Fruit fly (Drosophila melanogaster): ENCODE results near the gene CG4768.
A peak's percentile ranks its signal among the peaks of the same experiment; 100 is the strongest.

CG4768 gene

DNA sequence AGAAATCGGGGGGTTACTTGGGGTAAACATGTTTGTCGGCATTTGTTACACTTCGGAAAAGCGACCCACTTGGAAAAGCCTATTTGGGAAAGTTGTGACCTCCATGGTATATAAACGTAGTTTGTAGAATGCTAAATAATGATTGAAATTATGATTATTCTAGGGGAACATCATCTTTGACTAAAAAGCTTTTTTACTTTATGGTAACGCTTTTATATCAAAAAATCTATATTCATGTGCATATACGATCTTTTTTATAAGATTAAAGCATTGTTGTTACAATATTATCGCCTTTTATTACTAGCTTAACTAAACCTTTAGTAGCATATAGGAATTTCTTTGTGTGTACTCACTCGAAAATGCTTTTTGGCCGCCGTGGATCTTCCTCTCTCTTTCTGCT, 42.3 kb downstream of the CG4768 start (continued):
- TF ChIP-seq crp (GFP tag; optimal IDR thresholded peaks at IDR 0.05) (no peak), Poxn (GFP tag; IDR thresholded peaks at IDR 0.05) (no peak), CG10543 (GFP tag; optimal IDR thresholded peaks at IDR 0.05) (peak; percentile 29), Tbp (GFP tag; optimal IDR thresholded peaks at IDR 0.05) (no peak), ftz-f1 (GFP tag; optimal IDR thresholded peaks at IDR 0.05) (no peak), sc (optimal IDR thresholded peaks at IDR 0.05) (no peak), sc (GFP tag; optimal IDR thresholded peaks at IDR 0.05) (peak; percentile 10), CG10565 (GFP tag; optimal IDR thresholded peaks at IDR 0.05) (no peak), Hmx (GFP tag; optimal IDR thresholded peaks at IDR 0.05) (no peak), dysf (GFP tag; IDR thresholded peaks at IDR 0.05) (peak; percentile 56; the same call in 1 of the 3 replicates), salm (tag; optimal IDR thresholded peaks at IDR 0.05) (peak; percentile 16), CG10462 (GFP tag; optimal IDR thresholded peaks at IDR 0.05) (no peak), CG17361 (GFP tag; IDR thresholded peaks at IDR 0.05) (peak; percentile 76), CG9437 (GFP tag; optimal IDR thresholded peaks at IDR 0.05) (peak; percentile 37), Gsc (GFP tag; IDR thresholded peaks at IDR 0.05) (no peak), CG15479 (GFP tag; optimal IDR thresholded peaks at IDR 0.05) (no peak), insv (GFP tag; optimal IDR thresholded peaks at IDR 0.05) (no peak), ab (GFP tag; optimal IDR thresholded peaks at IDR 0.05) (no peak), CG6654 (GFP tag; optimal IDR thresholded peaks at IDR 0.05) (no peak), CG10431 (GFP tag; optimal IDR thresholded peaks at IDR 0.05) (no peak), kay (GFP tag; optimal IDR thresholded peaks at IDR 0.05) (peak; percentile 17), ssp (GFP tag; IDR thresholded peaks at IDR 0.05) (no peak), HLH3B (GFP tag; IDR thresholded peaks at IDR 0.05) (no peak), CG1603 (tag; optimal IDR thresholded peaks at IDR 0.05) (no peak), CG3995 (GFP tag; optimal IDR thresholded peaks at IDR 0.05) (no peak), Fer1 (GFP tag; optimal IDR thresholded peaks at IDR 0.05) (peak; percentile 35), E2f1 (GFP tag; IDR thresholded peaks at IDR 0.05) (no peak), ash1 (GFP tag; optimal IDR thresholded peaks at IDR 0.05) (no peak), twi (tag; optimal IDR thresholded peaks at IDR 0.05) (peak; percentile 9), tgo (GFP tag; IDR thresholded peaks at IDR 0.05) (peak; percentile 56), unpg (GFP tag; optimal IDR thresholded peaks at IDR 0.05) (peak; percentile 60), prd (optimal IDR thresholded peaks at IDR 0.05) (no peak), prd (GFP tag; IDR thresholded peaks at IDR 0.05) (peak; percentile 50; the same call in 2 of the 3 replicates), ken (GFP tag; IDR thresholded peaks at IDR 0.05) (no peak), trh (GFP tag; optimal IDR thresholded peaks at IDR 0.05) (no peak), Rx (GFP tag; IDR thresholded peaks at IDR 0.05) (no peak), CG32767 (GFP tag; IDR thresholded peaks at IDR 0.05) (0 out of 2 replicates have a peak, but pooled peaks have one; percentile 35), Dfd (GFP tag; optimal IDR thresholded peaks at IDR 0.05) (no peak), Ssrp (tag; optimal IDR thresholded peaks at IDR 0.05) (peak; percentile 55), CG9727 (GFP tag; optimal IDR thresholded peaks at IDR 0.05) (peak; percentile 25), CG4424 (GFP tag; optimal IDR thresholded peaks at IDR 0.05) (no peak), fd102C (GFP tag; optimal IDR thresholded peaks at IDR 0.05) (no peak), sim (GFP tag; IDR thresholded peaks at IDR 0.05) (no peak), lab (GFP tag; optimal IDR thresholded peaks at IDR 0.05) (peak; percentile 26), Bteb2 (GFP tag; optimal IDR thresholded peaks at IDR 0.05) (peak; percentile 39), CG7786 (GFP tag; optimal IDR thresholded peaks at IDR 0.05) (no peak), PHDP (tag; optimal IDR thresholded peaks at IDR 0.05) (peak; percentile 68), sens-2 (GFP tag; IDR thresholded peaks at IDR 0.05) (no peak), CG1832 (GFP tag; optimal IDR thresholded peaks at IDR 0.05) (no peak), bigmax (GFP tag; optimal IDR thresholded peaks at IDR 0.05) (no peak), CG12659 (GFP tag; optimal IDR thresholded peaks at IDR 0.05) (peak; percentile 54), CG14014 (GFP tag; IDR thresholded peaks at IDR 0.05) (no peak), CG9215 (GFP tag; IDR thresholded peaks at IDR 0.05) (peak; percentile 42; the same call in 1 of the 2 replicates)

Measured in whole organism, embryonic.